Fruit fly (Drosophila melanogaster) whole organism, embryonic: ENCODE measurements around the gene slf.

Experiments
- Asciz ChIP-seq: fragments of 200-800 bp; sonication (Bioruptor generic); optimal IDR thresholded peaks from 2 replicates; lab custom pipeline; 2017; ENCODE audit warnings: missing biosample characterization, mild to moderate bottlenecking, missing genetic modification characterization, missing genetic modification reagents
- Atf3 ChIP-seq: fragments of 200-800 bp; sonication (Bioruptor generic); optimal IDR thresholded peaks from 3 replicates; lab custom pipeline; 2016; ENCODE audit warnings: missing biosample characterization, missing genetic modification characterization
- B-H2 ChIP-seq: fragments of 200-800 bp; sonication (Bioruptor generic); optimal IDR thresholded peaks from 2 replicates; lab custom pipeline; 2018; ENCODE audit warnings: missing biosample characterization, mild to moderate bottlenecking, missing genetic modification characterization
- CG10267 ChIP-seq: fragments of 200-800 bp; sonication (Bioruptor generic); optimal IDR thresholded peaks from 2 replicates; lab custom pipeline; 2018; ENCODE audit warnings: missing biosample characterization, mild to moderate bottlenecking, missing genetic modification characterization, moderate library complexity
- CG11456 ChIP-seq: fragments of 200-800 bp; sonication (Bioruptor generic); IDR thresholded peaks from 3 replicates; pipeline ENCODE4 v1.3.6; 2022; ENCODE audit warnings: missing biosample characterization, missing genetic modification characterization
- CG12155 ChIP-seq: fragments of 200-800 bp; sonication (Bioruptor generic); optimal IDR thresholded peaks from 3 replicates; lab custom pipeline; 2016; ENCODE audit warnings: missing biosample characterization, missing genetic modification characterization
- CG15011 ChIP-seq: fragments of 200-800 bp; sonication (Bioruptor generic); optimal IDR thresholded peaks from 3 replicates; lab custom pipeline; 2018; ENCODE audit warnings: missing biosample characterization, mild to moderate bottlenecking, missing genetic modification characterization
- CG16813 ChIP-seq: fragments of 200-800 bp; sonication (Bioruptor generic); IDR thresholded peaks from 3 replicates; pipeline ENCODE4 v1.3.6; 2022; ENCODE audit warnings: missing biosample characterization, missing genetic modification characterization; ENCODE audit not compliant: partially characterized antibody
- CG18476 ChIP-seq: fragments of 200-800 bp; sonication (Bioruptor generic); optimal IDR thresholded peaks from 2 replicates; lab custom pipeline; 2016; ENCODE audit warnings: missing biosample characterization, mild to moderate bottlenecking, missing genetic modification characterization
- CG3407 ChIP-seq: fragments of 200-800 bp; sonication (Bioruptor generic); optimal IDR thresholded peaks from 2 replicates; lab custom pipeline; 2018; ENCODE audit warnings: missing biosample characterization, mild to moderate bottlenecking, missing genetic modification characterization
- CG3838 ChIP-seq: fragments of 200-800 bp; sonication (Bioruptor generic); optimal IDR thresholded peaks from 3 replicates; lab custom pipeline; 2016; ENCODE audit warnings: missing biosample characterization, missing genetic modification characterization
- CG42726 ChIP-seq: fragments of 200-800 bp; sonication (Bioruptor generic); IDR thresholded peaks from 2 replicates; pipeline ENCODE4 v1.3.6; 2022; ENCODE audit warnings: missing biosample characterization, missing genetic modification characterization; ENCODE audit not compliant: partially characterized antibody
- CG5245 ChIP-seq: fragments of 200-800 bp; sonication (Bioruptor generic); optimal IDR thresholded peaks from 3 replicates; lab custom pipeline; 2016; ENCODE audit warnings: missing biosample characterization, missing genetic modification characterization
- CG7357 ChIP-seq: fragments of 200-800 bp; sonication (Bioruptor generic); IDR thresholded peaks from 3 replicates; pipeline ENCODE4 v1.3.6; 2022; ENCODE audit warnings: missing biosample characterization, missing genetic modification characterization
- CG7928 ChIP-seq: fragments of 200-800 bp; sonication (Bioruptor generic); optimal IDR thresholded peaks from 2 replicates; lab custom pipeline; 2017; ENCODE audit warnings: missing biosample characterization, mild to moderate bottlenecking, missing genetic modification characterization
- CG8765 ChIP-seq: fragments of 200-800 bp; sonication (Bioruptor generic); IDR thresholded peaks from 2 replicates; pipeline ENCODE4 v1.3.6; 2022; ENCODE audit warnings: missing biosample characterization, missing genetic modification characterization
- CG8924 ChIP-seq: fragments of 200-800 bp; optimal IDR thresholded peaks from 3 replicates; lab custom pipeline; 2019; ENCODE audit warnings: missing biosample characterization, mild to moderate bottlenecking, missing genetic modification characterization, moderate library complexity
- CG9215 ChIP-seq: fragments of 200-800 bp; sonication (Bioruptor generic); IDR thresholded peaks from 2 replicates; pipeline ENCODE4 v1.3.6; 2022; ENCODE audit warnings: missing biosample characterization, missing genetic modification characterization
- CHES-1-like ChIP-seq: fragments of 200-800 bp; sonication (Bioruptor generic); optimal IDR thresholded peaks from 2 replicates; lab custom pipeline; 2016; ENCODE audit warnings: missing biosample characterization, missing genetic modification characterization
- CTCF ChIP-seq: fragments of 200-800 bp; sonication (Bioruptor generic); optimal IDR thresholded peaks from 2 replicates; lab custom pipeline; 2017; ENCODE audit warnings: missing biosample characterization, mild to moderate bottlenecking, missing genetic modification characterization, moderate library complexity
- Dip3 ChIP-seq: fragments of 200-800 bp; sonication (Bioruptor generic); optimal IDR thresholded peaks from 3 replicates; lab custom pipeline; 2016; ENCODE audit warnings: missing biosample characterization, missing genetic modification characterization
- Dp ChIP-seq: fragments of 200-800 bp; sonication (Bioruptor generic); optimal IDR thresholded peaks from 2 replicates; lab custom pipeline; 2018; ENCODE audit warnings: missing biosample characterization, mild to moderate bottlenecking, missing genetic modification characterization, moderate library complexity
- Ets97D ChIP-seq: fragments of 200-800 bp; sonication (Bioruptor generic); optimal IDR thresholded peaks from 3 replicates; lab custom pipeline; 2016; ENCODE audit warnings: missing biosample characterization, missing genetic modification characterization
- H15 ChIP-seq: fragments of 200-800 bp; sonication (Bioruptor generic); IDR thresholded peaks from 3 replicates; pipeline ENCODE4 v1.3.6; 2022; ENCODE audit warnings: missing biosample characterization, missing genetic modification characterization
- Hr78 ChIP-seq, 2 experiments: fragments of 200-800 bp in 1 of 2; fragments of >200 bp in 1 of 2; sonication (Bioruptor generic) in 1 of 2; optimal IDR thresholded peaks; 2 replicates each; lab custom pipeline; 2017 to 2019; ENCODE audit warnings: missing biosample characterization in 2 of 2, missing genetic modification characterization in 2 of 2, mild to moderate bottlenecking in 1 of 2, moderate library complexity in 1 of 2
- Jarid2 ChIP-seq: fragments of 200-800 bp; sonication (Bioruptor generic); optimal IDR thresholded peaks from 3 replicates; lab custom pipeline; 2017; ENCODE audit warnings: mild to moderate bottlenecking, missing biosample characterization, missing genetic modification reagents, missing genetic modification characterization
- Kr ChIP-seq: fragments of 200-800 bp; sonication (Bioruptor generic); optimal IDR thresholded peaks from 2 replicates; lab custom pipeline; 2017; ENCODE audit warnings: missing biosample characterization, mild to moderate bottlenecking, missing genetic modification characterization
- Mad ChIP-seq: fragments of 200-800 bp; sonication (Bioruptor generic); optimal IDR thresholded peaks from 2 replicates; lab custom pipeline; 2016; ENCODE audit warnings: missing biosample characterization, missing genetic modification characterization
- Ssrp ChIP-seq: fragments of 200-800 bp; sonication (Bioruptor generic); optimal IDR thresholded peaks from 2 replicates; lab custom pipeline; 2018; ENCODE audit warnings: missing biosample characterization, mild to moderate bottlenecking, missing genetic modification characterization, moderate library complexity
- Xbp1 ChIP-seq: fragments of 200-800 bp; sonication (Bioruptor generic); optimal IDR thresholded peaks from 3 replicates; lab custom pipeline; 2016; ENCODE audit warnings: missing biosample characterization, mild to moderate bottlenecking, missing genetic modification characterization
- ac ChIP-seq: fragments of 200-800 bp; sonication (Bioruptor generic); optimal IDR thresholded peaks from 3 replicates; lab custom pipeline; 2017; ENCODE audit warnings: missing biosample characterization, mild to moderate bottlenecking, missing genetic modification characterization
- al ChIP-seq: fragments of 200-800 bp; sonication (Bioruptor generic); IDR thresholded peaks from 2 replicates; pipeline ENCODE4 v1.3.6; 2022; ENCODE audit warnings: missing biosample characterization, missing genetic modification characterization
- ase ChIP-seq: fragments of 200-800 bp; sonication (Bioruptor generic); IDR thresholded peaks from 3 replicates; pipeline ENCODE4 v1.3.6; 2022; ENCODE audit warnings: missing biosample characterization, missing genetic modification characterization
- bowl ChIP-seq: fragments of 200-800 bp; sonication (Bioruptor generic); IDR thresholded peaks from 2 replicates; pipeline ENCODE4 v1.3.6; 2022; ENCODE audit warnings: missing biosample characterization, missing genetic modification characterization
- br ChIP-seq: fragments of >200 bp; optimal IDR thresholded peaks from 2 replicates; lab custom pipeline; 2017
- chn ChIP-seq: fragments of 200-800 bp; sonication (Bioruptor generic); optimal IDR thresholded peaks from 2 replicates; lab custom pipeline; 2016; ENCODE audit warnings: missing biosample characterization, missing genetic modification characterization
- ci ChIP-seq: fragments of 200-800 bp; sonication (Bioruptor generic); IDR thresholded peaks from 3 replicates; pipeline ENCODE4 v1.3.6; 2022; ENCODE audit warnings: missing biosample characterization, missing genetic modification characterization
- da ChIP-seq: fragments of 200-800 bp; sonication (Bioruptor generic); optimal IDR thresholded peaks from 2 replicates; lab custom pipeline; 2016; ENCODE audit warnings: missing biosample characterization, missing genetic modification characterization
- dati ChIP-seq: fragments of 200-800 bp; sonication (Bioruptor generic); IDR thresholded peaks from 2 replicates; pipeline ENCODE4 v1.3.6; 2022; ENCODE audit warnings: missing biosample characterization, missing genetic modification characterization
- gfzf ChIP-seq: fragments of 200-800 bp; sonication (Bioruptor generic); optimal IDR thresholded peaks from 2 replicates; lab custom pipeline; 2016; ENCODE audit warnings: missing biosample characterization, mild to moderate bottlenecking, missing genetic modification characterization, moderate library complexity
- ham ChIP-seq: fragments of 200-800 bp; sonication (Bioruptor generic); IDR thresholded peaks from 2 replicates; pipeline ENCODE4 v1.3.6; 2022; ENCODE audit warnings: missing biosample characterization, missing genetic modification characterization
- hbn ChIP-seq: fragments of 200-800 bp; sonication (Bioruptor generic); IDR thresholded peaks from 2 replicates; pipeline ENCODE4 v1.3.6; 2022; ENCODE audit warnings: missing biosample characterization, missing genetic modification characterization; ENCODE audit not compliant: partially characterized antibody
- nerfin-1 ChIP-seq: fragments of 200-800 bp; sonication (Bioruptor generic); optimal IDR thresholded peaks from 3 replicates; lab custom pipeline; 2019; ENCODE audit warnings: missing biosample characterization, mild to moderate bottlenecking, missing genetic modification characterization, moderate library complexity
- onecut ChIP-seq: fragments of 200-800 bp; sonication (Bioruptor generic); IDR thresholded peaks from 2 replicates; pipeline ENCODE4 v1.3.6; 2022; ENCODE audit warnings: missing biosample characterization, missing genetic modification characterization
- phol ChIP-seq: fragments of 200-800 bp; sonication (Bioruptor generic); optimal IDR thresholded peaks from 3 replicates; lab custom pipeline; 2018; ENCODE audit warnings: missing biosample characterization, mild to moderate bottlenecking, missing genetic modification characterization, moderate library complexity
- psq ChIP-seq: fragments of 200-800 bp; sonication (Bioruptor generic); optimal IDR thresholded peaks from 2 replicates; lab custom pipeline; 2017; ENCODE audit warnings: missing biosample characterization, missing genetic modification characterization
- pzg ChIP-seq: fragments of 200-800 bp; sonication (Bioruptor generic); optimal IDR thresholded peaks from 3 replicates; lab custom pipeline; 2018; ENCODE audit warnings: missing biosample characterization, mild to moderate bottlenecking, missing genetic modification characterization, moderate library complexity
- ro ChIP-seq: fragments of 200-800 bp; sonication (Bioruptor generic); IDR thresholded peaks from 2 replicates; pipeline ENCODE4 v1.3.6; 2022; ENCODE audit warnings: missing biosample characterization, missing genetic modification characterization
- sim ChIP-seq: fragments of 200-800 bp; sonication (Bioruptor generic); IDR thresholded peaks from 2 replicates; pipeline ENCODE4 v1.3.6; 2022; ENCODE audit warnings: missing biosample characterization, missing genetic modification characterization
- sima ChIP-seq: fragments of 200-800 bp; sonication (Bioruptor generic); optimal IDR thresholded peaks from 2 replicates; lab custom pipeline; 2016; ENCODE audit warnings: missing biosample characterization, missing genetic modification characterization
- stc ChIP-seq: fragments of 200-800 bp; sonication (Bioruptor generic); IDR thresholded peaks from 2 replicates; pipeline ENCODE4 v1.3.6; 2022; ENCODE audit warnings: missing biosample characterization, missing genetic modification characterization
- stwl ChIP-seq: fragments of 200-800 bp; sonication (Bioruptor generic); optimal IDR thresholded peaks from 3 replicates; lab custom pipeline; 2018; ENCODE audit warnings: missing biosample characterization, mild to moderate bottlenecking, missing genetic modification characterization, moderate library complexity
- trem ChIP-seq: fragments of 200-800 bp; optimal IDR thresholded peaks from 3 replicates; lab custom pipeline; 2019; ENCODE audit warnings: missing biosample characterization, mild to moderate bottlenecking, missing genetic modification characterization, moderate library complexity

Gene slf

dm6 chr2L:4830490-4830889, 28.8 kb upstream of the slf start, which contains the start of gene Fnta (continued):
- no peak for TF ChIP-seq Hr78 (GFP tag; optimal IDR thresholded peaks at IDR 0.05; lab: Kevin White, UChicago)
- no peak for TF ChIP-seq CG3838
- peak; percentile 32 for TF ChIP-seq gfzf (GFP tag; lab: Kevin White, UChicago)
- TF ChIP-seq CG8924 (tag; lab: Kevin White, UChicago), result no peak
- peak; percentile 75 for TF ChIP-seq CG16813 (GFP tag; lab: Robert Waterston, UW)
- no peak for TF ChIP-seq CG12155 (GFP tag; lab: Kevin White, UChicago)
- no peak for TF ChIP-seq CHES-1-like (GFP tag; lab: Kevin White, UChicago)
- no peak for TF ChIP-seq ase (GFP tag; lab: Robert Waterston, UW)
- no peak; the same call in 1 of the 2 replicates for TF ChIP-seq CG42726 (GFP tag; lab: Robert Waterston, UW)
- no peak for TF ChIP-seq phol (tag; lab: Kevin White, UChicago)
- TF ChIP-seq B-H2 (GFP tag; lab: Kevin White, UChicago), result no peak
- no peak for TF ChIP-seq nerfin-1 (tag; lab: Kevin White, UChicago)
- no peak for TF ChIP-seq ham
- TF ChIP-seq dati, result no peak
- TF ChIP-seq CG8765 (GFP tag; lab: Robert Waterston, UW), result no peak
- no peak for TF ChIP-seq Ssrp
- no peak for TF ChIP-seq CG18476 (GFP tag; lab: Kevin White, UChicago)
- peak; percentile 47 for TF ChIP-seq pzg (GFP tag; lab: Kevin White, UChicago)
- no peak for TF ChIP-seq ac (GFP tag; lab: Kevin White, UChicago)
- TF ChIP-seq CG7357 (GFP tag; lab: Robert Waterston, UW), result no peak
- TF ChIP-seq Asciz, result no peak
- no peak for TF ChIP-seq bowl (GFP tag; lab: Robert Waterston, UW)
- no peak for TF ChIP-seq CG11456
- no peak for TF ChIP-seq onecut (GFP tag; lab: Robert Waterston, UW)
- no peak for TF ChIP-seq da (GFP tag; lab: Kevin White, UChicago)
- no peak for TF ChIP-seq CG5245 (GFP tag; lab: Kevin White, UChicago)
- no peak for TF ChIP-seq Dip3 (GFP tag; lab: Kevin White, UChicago)
- no peak for TF ChIP-seq Mad
- no peak for TF ChIP-seq CG3407 (GFP tag; lab: Kevin White, UChicago)
- no peak for TF ChIP-seq H15
- no peak for TF ChIP-seq Ets97D
- TF ChIP-seq Kr (GFP tag; lab: Kevin White, UChicago), result no peak
- TF ChIP-seq CG15011 (GFP tag; lab: Kevin White, UChicago), result no peak
- peak; percentile 78 for TF ChIP-seq hbn (GFP tag; lab: Robert Waterston, UW)
- no peak for TF ChIP-seq psq (GFP tag; lab: Kevin White, UChicago)
- TF ChIP-seq al (GFP tag; lab: Robert Waterston, UW), result no peak
- TF ChIP-seq sima (GFP tag; lab: Kevin White, UChicago), result no peak
- no peak for TF ChIP-seq stc (GFP tag; lab: Robert Waterston, UW)
- TF ChIP-seq sim (GFP tag; lab: Robert Waterston, UW), result no peak
- TF ChIP-seq trem (tag; lab: Kevin White, UChicago), result peak; percentile 32
- peak; percentile 77 for TF ChIP-seq stwl (tag; lab: Kevin White, UChicago)
- no peak for TF ChIP-seq ro (GFP tag; lab: Robert Waterston, UW)
- TF ChIP-seq Xbp1, result no peak
- TF ChIP-seq CG9215 (GFP tag; lab: Robert Waterston, UW), result no peak
- no peak for TF ChIP-seq Jarid2 (GFP tag; lab: Kevin White, UChicago)
- TF ChIP-seq CTCF (GFP tag; lab: Kevin White, UChicago), result no peak
- TF ChIP-seq CG7928 (GFP tag; lab: Kevin White, UChicago), result no peak
- TF ChIP-seq CG10267 (tag; lab: Kevin White, UChicago), result peak; percentile 29
- no peak for TF ChIP-seq ci (GFP tag; lab: Robert Waterston, UW)
- no peak for TF ChIP-seq chn (GFP tag; lab: Kevin White, UChicago)
- no peak for TF ChIP-seq Atf3 (GFP tag; lab: Kevin White, UChicago)
- TF ChIP-seq br (lab: Kevin White, UChicago), result no peak
- peak; percentile 80 for TF ChIP-seq Dp (GFP tag; lab: Kevin White, UChicago)
